Worm (Caenorhabditis elegans) whole organism, young adult: ENCODE measurements around the gene sgcb-1.

Source experiments
- K12H6.12 ChIP-seq: fragments of 200-800 bp; sonication (Bioruptor generic); optimal IDR thresholded peaks from 2 replicates; lab custom pipeline; 2018; ENCODE audit warnings: mild to moderate bottlenecking, missing genetic modification characterization, missing compliant biosample characterization
- Y53G8AR.9 ChIP-seq: fragments of 200-800 bp; sonication (Bioruptor generic); conservative IDR thresholded peaks from 2 replicates; pipeline ENCODE4 v1.3.6; 2022; ENCODE audit warnings: missing genetic modification reagents, missing genetic modification characterization, missing compliant biosample characterization
- ama-1 ChIP-seq, 3 experiments: fragments of 150-350 bp in 1 of 3; sonication (generic microtip) in 2 of 3; optimal IDR thresholded peaks; 2 replicates each; lab custom pipeline; 2014 to 2018; ENCODE audit warnings: missing biosample characterization in 2 of 3, missing genetic modification characterization in 2 of 3, missing genetic modification reagents in 2 of 3
- ceh-40 ChIP-seq: fragments of 200-800 bp; sonication (Bioruptor generic); IDR thresholded peaks from 2 replicates; pipeline ENCODE4 v1.3.6; 2022; ENCODE audit warnings: missing genetic modification characterization, missing compliant biosample characterization
- ceh-79 ChIP-seq: sonication (generic microtip); optimal IDR thresholded peaks from 2 replicates; lab custom pipeline; 2017; ENCODE audit warnings: mild to moderate bottlenecking, missing genetic modification characterization, missing compliant biosample characterization
- dpff-1 ChIP-seq: sonication (generic microtip); optimal IDR thresholded peaks from 2 replicates; lab custom pipeline; 2017; ENCODE audit warnings: mild to moderate bottlenecking, missing genetic modification characterization, missing compliant biosample characterization
- dpl-1 ChIP-seq: fragments of 150-350 bp; optimal IDR thresholded peaks from 2 replicates; lab custom pipeline; 2014; ENCODE audit warnings: missing biosample characterization, missing genetic modification reagents, missing genetic modification characterization
- let-526 ChIP-seq: fragments of 200-800 bp; sonication (Bioruptor generic); IDR thresholded peaks from 2 replicates; pipeline ENCODE4 v1.3.6; 2022; ENCODE audit warnings: missing genetic modification reagents, missing genetic modification characterization, missing compliant biosample characterization
- lin-54 ChIP-seq: fragments of 200-800 bp; sonication (Bioruptor generic); optimal IDR thresholded peaks from 2 replicates; lab custom pipeline; 2018; ENCODE audit warnings: mild to moderate bottlenecking, missing genetic modification characterization, missing compliant biosample characterization
- nhr-90 ChIP-seq: sonication (generic microtip); optimal IDR thresholded peaks from 2 replicates; lab custom pipeline; 2016; ENCODE audit warnings: missing genotype, mild to moderate bottlenecking, missing genetic modification characterization, missing compliant biosample characterization
- rpc-1 ChIP-seq, 2 experiments: fragments of 150-350 bp in 1 of 2; sonication (generic microtip) in 1 of 2; optimal IDR thresholded peaks; 2 replicates each; lab custom pipeline; 2014 to 2018; ENCODE audit warnings: missing biosample characterization in 1 of 2, missing genetic modification characterization in 1 of 2, missing genetic modification reagents in 1 of 2, missing genotype in 1 of 2
- snpc-4 ChIP-seq, 5 experiments: fragments of 150-350 bp in 1 of 5; sonication (generic microtip) in 4 of 5; optimal IDR thresholded peaks; 2 replicates each; lab custom pipeline; 2014 to 2018; ENCODE audit warnings: missing genetic modification characterization in 5 of 5, missing biosample characterization in 3 of 5, antibody characterized with exemption in 2 of 5, mild to moderate bottlenecking in 2 of 5, missing compliant biosample characterization in 2 of 5, missing genotype in 2 of 5, moderate library complexity in 2 of 5, missing genetic modification reagents in 1 of 5
- sptf-2 ChIP-seq: fragments of 200-800 bp; sonication (Bioruptor generic); optimal IDR thresholded peaks from 2 replicates; lab custom pipeline; 2018; ENCODE audit warnings: mild to moderate bottlenecking, missing genetic modification characterization, missing compliant biosample characterization
- ztf-18 ChIP-seq: sonication (generic microtip); optimal IDR thresholded peaks from 2 replicates; lab custom pipeline; 2016; ENCODE audit warnings: missing genotype, mild to moderate bottlenecking, missing genetic modification characterization, missing compliant biosample characterization

DNA sequence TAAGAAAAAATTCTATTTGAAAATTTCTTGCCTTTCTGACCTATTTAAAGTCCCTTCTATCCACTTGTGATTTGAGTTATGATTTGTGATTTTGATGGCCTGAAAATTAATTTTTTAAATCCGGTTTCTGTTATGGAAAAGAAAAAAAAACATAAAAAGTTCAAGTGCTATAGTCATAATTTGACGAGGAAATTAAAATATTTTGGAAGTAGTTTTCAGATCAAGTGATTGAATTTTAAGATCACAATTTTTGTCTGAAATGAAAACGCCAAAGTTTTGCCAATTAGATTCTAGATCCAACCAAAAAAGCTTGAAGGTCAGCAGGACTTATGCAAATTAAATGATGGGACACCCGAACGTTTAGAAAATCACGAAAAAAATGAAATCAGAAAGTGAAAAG lies 41.4 kb downstream of the sgcb-1 start, which contains the start of gene ptr-3:
- TF ChIP-seq snpc-4 (GFP tag; optimal IDR thresholded peaks at IDR 0.05; lab: Kevin White, UChicago) (no peak), snpc-4 (tag; optimal IDR thresholded peaks at IDR 0.05; lab: Kevin White, UChicago) (no peak), dpl-1 (GFP tag; lab: Kevin White, UChicago) (no peak), rpc-1 (optimal IDR thresholded peaks at IDR 0.05; lab: Kevin White, UChicago) (no peak), rpc-1 (tag; optimal IDR thresholded peaks at IDR 0.05; lab: Kevin White, UChicago) (no peak), ceh-79 (tag; lab: Kevin White, UChicago) (no peak), K12H6.12 (tag; lab: Kevin White, UChicago) (no peak), let-526 (GFP tag; lab: Robert Waterston, UW) (no peak), dpff-1 (tag; lab: Kevin White, UChicago) (no peak), ztf-18 (tag; lab: Kevin White, UChicago) (no peak), lin-54 (no peak), nhr-90 (tag; lab: Kevin White, UChicago) (no peak), ceh-40 (GFP tag; lab: Robert Waterston, UW) (no peak), ama-1 (optimal IDR thresholded peaks at IDR 0.05; lab: Kevin White, UChicago) (no peak), ama-1 (GFP tag; optimal IDR thresholded peaks at IDR 0.05; lab: Kevin White, UChicago) (no peak), sptf-2 (no peak), Y53G8AR.9 (GFP tag; lab: Robert Waterston, UW) (no peak)
